Worm (Caenorhabditis elegans) whole organism, L4/young adult: ENCODE measurements around the gene gst-23.

ENCODE experiments used
- W03F9.2 ChIP-seq: fragments of 150-350 bp; optimal IDR thresholded peaks from 2 replicates; lab custom pipeline; 2014; ENCODE audit warnings: missing biosample characterization, missing genetic modification characterization
- dao-5 ChIP-seq: sonication (generic microtip); optimal IDR thresholded peaks from 2 replicates; lab custom pipeline; 2016; ENCODE audit warnings: missing genotype, missing genetic modification characterization, moderate library complexity, missing compliant biosample characterization
- him-1 ChIP-seq: sonication (generic microtip); optimal IDR thresholded peaks from 2 replicates; lab custom pipeline; 2016; ENCODE audit warnings: missing genotype, missing genetic modification reagents, missing genetic modification characterization, missing compliant biosample characterization

Gene gst-23

DNA sequence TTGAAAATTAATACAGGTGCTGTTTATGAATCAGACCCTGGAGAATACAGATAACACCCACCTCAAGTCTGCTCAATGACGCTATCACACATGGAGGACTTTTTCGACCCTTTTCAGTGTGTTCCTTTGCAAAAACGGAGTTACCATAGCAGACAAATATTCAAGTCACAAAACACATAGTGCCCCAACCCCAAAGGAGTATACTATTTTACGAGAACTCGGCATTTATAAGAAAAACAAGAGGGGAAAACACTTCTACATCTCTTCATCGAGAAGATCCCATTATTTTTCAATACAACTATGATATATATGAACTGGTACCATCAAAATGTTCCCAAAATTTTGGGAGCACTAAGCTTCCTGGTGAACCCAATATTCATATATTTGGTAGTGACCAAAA, 1.6 kb downstream of the gst-23 start, which contains the start of gene srj-7:
Gene srj-7 (plus strand): TSS at position 301 of the 400 bp plus-strand sequence.
- TF ChIP-seq dao-5 (tag; lab: Kevin White, UChicago) (no peak), W03F9.2 (tag; lab: Kevin White, UChicago) (no peak), him-1 (no peak)

DNA sequence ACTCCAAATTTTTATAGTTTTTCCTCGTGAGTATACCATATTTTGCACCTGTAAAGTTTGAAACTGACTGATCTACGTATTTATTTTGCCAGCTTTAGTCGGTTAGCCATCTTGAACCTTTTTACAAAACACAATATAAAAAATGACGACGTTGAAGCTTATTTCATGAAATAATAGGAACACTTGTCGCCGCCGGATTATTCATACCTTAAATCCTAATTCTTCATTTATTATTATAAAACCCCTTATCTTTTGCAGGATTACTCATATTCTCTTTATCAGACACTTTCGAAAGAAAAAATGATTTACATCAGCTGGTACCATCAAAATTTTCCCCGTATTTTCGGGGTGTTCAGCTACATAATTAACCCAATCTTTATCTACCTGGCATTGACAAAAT, 4.4 kb downstream of the gst-23 start, which contains the start of gene srj-8:
Gene srj-8 (plus strand): TSS at position 301 of the 400 bp plus-strand sequence.
- TF ChIP-seq dao-5 (tag; lab: Kevin White, UChicago): no peak
- TF ChIP-seq him-1: no peak
- no peak for TF ChIP-seq W03F9.2 (tag; lab: Kevin White, UChicago)

ce11 chrV:3250153-3250552, 7.1 kb downstream of the gst-23 start, which contains the start of gene T28A11.13:
Gene T28A11.13 (minus strand): TSS chrV:3250253.
- TF ChIP-seq W03F9.2 (tag; lab: Kevin White, UChicago) (no peak), him-1 (no peak), dao-5 (tag; lab: Kevin White, UChicago) (no peak)

- TF ChIP-seq W03F9.2 (tag; lab: Kevin White, UChicago) (no peak), dao-5 (tag; lab: Kevin White, UChicago) (no peak), him-1 (no peak)
Observed at ce11 chrV:3256051-3256450, 13.0 kb downstream of the gst-23 start, which contains the start of gene srt-63. Gene srt-63 (minus strand): TSS chrV:3256151.

DNA sequence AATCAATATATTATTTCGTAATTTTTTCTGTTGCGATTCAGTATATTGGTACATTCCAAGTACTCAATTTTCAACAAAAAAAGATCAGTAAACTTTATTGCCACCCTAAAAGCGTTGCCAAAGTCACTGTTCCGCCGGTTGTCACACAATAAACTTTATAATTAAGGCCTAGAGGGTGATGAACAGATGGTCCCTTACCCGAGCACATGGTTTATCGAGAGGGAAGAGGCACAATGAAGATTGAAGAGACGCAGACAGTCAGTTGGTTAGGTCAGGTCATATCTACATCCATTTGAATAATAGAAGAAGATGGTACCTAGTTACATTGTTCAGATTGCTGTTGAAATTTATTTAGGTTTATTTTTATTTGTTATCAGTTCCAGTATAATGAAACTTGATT, 13.7 kb downstream of the gst-23 start:
- no peak for TF ChIP-seq him-1
- TF ChIP-seq dao-5 (tag; lab: Kevin White, UChicago): no peak

- TF ChIP-seq him-1 (no peak), W03F9.2 (tag; lab: Kevin White, UChicago) (no peak), dao-5 (tag; lab: Kevin White, UChicago) (no peak)
Observed at ce11 chrV:3257277-3257676, 14.2 kb downstream of the gst-23 start, which contains the start of gene T28A11.22. Gene T28A11.22 (plus strand): TSS chrV:3257577.

- TF ChIP-seq dao-5 (tag; lab: Kevin White, UChicago): no peak
- no peak for TF ChIP-seq W03F9.2 (tag; lab: Kevin White, UChicago)
- TF ChIP-seq him-1: no peak
Observed at ce11 chrV:3259168-3259622, 16.1 kb downstream of the gst-23 start, which contains the start of gene T28A11.16. Gene T28A11.16 (minus strand): TSS chrV:3259218.

ce11 chrV:3260075-3260474, 17.0 kb downstream of the gst-23 start, which contains the start of gene srbc-5:
Gene srbc-5 (plus strand): TSS chrV:3260375.
- no peak for TF ChIP-seq dao-5 (tag; lab: Kevin White, UChicago)
- no peak for TF ChIP-seq W03F9.2 (tag; lab: Kevin White, UChicago)
- no peak for TF ChIP-seq him-1

- no peak for TF ChIP-seq dao-5 (tag; lab: Kevin White, UChicago)
- TF ChIP-seq W03F9.2 (tag; lab: Kevin White, UChicago): no peak
- TF ChIP-seq him-1: no peak
Observed at ce11 chrV:3266189-3266588, 23.1 kb downstream of the gst-23 start, which contains the start of gene T28A11.17. Gene T28A11.17 (minus strand): TSS chrV:3266289.

- TF ChIP-seq W03F9.2 (tag; lab: Kevin White, UChicago): no peak
- no peak for TF ChIP-seq him-1
- TF ChIP-seq dao-5 (tag; lab: Kevin White, UChicago): no peak
Observed at ce11 chrV:3267950-3268349, 24.9 kb downstream of the gst-23 start, which contains the start of gene T28A11.18. Gene T28A11.18 (minus strand): TSS chrV:3268050.

DNA sequence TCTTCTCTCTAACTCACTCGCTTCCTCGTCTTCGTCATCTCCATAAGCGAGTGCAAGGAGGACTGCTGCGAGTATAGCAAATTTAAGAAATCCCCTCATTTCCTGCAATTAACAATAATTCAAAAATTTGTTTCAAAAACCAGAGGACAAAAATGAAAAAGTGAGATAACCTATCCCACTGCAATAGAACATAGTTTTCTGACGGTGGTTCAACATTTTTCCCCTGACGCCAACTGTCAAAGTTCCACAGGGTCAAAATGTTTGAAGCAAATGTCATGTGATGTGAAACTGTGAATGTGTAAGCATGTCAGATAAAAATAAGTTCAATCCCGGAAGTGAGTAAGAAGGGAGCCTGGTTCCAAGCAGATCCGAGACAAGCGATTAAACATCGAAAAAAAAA, 26.3 kb downstream of the gst-23 start, which contains the start of gene T28A11.19:
Gene T28A11.19 (minus strand): TSS at position 108 of the 400 bp plus-strand sequence.
- TF ChIP-seq him-1: no peak
- TF ChIP-seq dao-5 (tag; lab: Kevin White, UChicago): no peak
- TF ChIP-seq W03F9.2 (tag; lab: Kevin White, UChicago): no peak

- TF ChIP-seq him-1 (no peak), dao-5 (tag; lab: Kevin White, UChicago) (no peak), W03F9.2 (tag; lab: Kevin White, UChicago) (no peak)
Observed at ce11 chrV:3273156-3273555, 30.1 kb downstream of the gst-23 start, which contains the start of gene T28A11.20. Gene T28A11.20 (minus strand): TSS chrV:3273256.

DNA sequence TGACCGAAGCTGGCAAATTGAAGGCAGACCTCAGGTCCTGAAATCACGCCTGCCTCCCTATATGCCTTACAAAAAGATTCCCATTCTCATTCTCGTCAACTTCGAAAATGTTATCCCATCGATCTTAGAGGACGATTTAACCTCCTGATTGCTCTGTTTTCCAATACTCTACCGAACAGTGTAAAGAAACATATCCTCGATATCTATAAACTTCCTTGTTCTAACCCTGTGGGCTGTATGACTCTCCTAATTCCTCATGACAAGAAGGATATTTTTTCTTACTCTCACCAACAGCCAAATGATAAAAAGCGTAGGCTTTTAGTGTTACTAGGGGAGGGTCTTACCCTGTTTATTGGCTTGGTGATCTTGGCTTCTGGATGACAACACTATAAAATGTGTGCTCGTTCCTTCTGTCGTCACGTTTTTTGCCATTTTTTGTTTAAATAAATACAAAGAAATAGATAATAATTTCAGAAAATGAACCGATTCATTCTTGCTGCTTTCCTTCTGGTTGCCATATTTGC, 30.6 kb downstream of the gst-23 start, which contains the start of gene T28A11.4:
Gene T28A11.4 (plus strand): TSS at position 474 of the 524 bp plus-strand sequence.
- TF ChIP-seq him-1: no peak
- TF ChIP-seq W03F9.2 (tag; lab: Kevin White, UChicago): no peak
- TF ChIP-seq dao-5 (tag; lab: Kevin White, UChicago): no peak

ce11 chrV:3275033-3275432, 31.9 kb downstream of the gst-23 start, which contains the start of gene T28A11.3:
Gene T28A11.3 (plus strand): TSS chrV:3275333.
- TF ChIP-seq W03F9.2 (tag; lab: Kevin White, UChicago): no peak
- TF ChIP-seq him-1: no peak
- TF ChIP-seq dao-5 (tag; lab: Kevin White, UChicago): no peak
